Worm (Caenorhabditis elegans) whole organism, young adult: ENCODE results near the gene txt-14.

Experiments used
- C17E4.6 ChIP-seq: fragments of 200-800 bp; sonication (Bioruptor generic); IDR thresholded peaks from 2 replicates; pipeline ENCODE4 v1.3.6; 2022; ENCODE audit warnings: missing genetic modification reagents, missing genetic modification characterization, missing compliant biosample characterization
- F23B12.7 ChIP-seq: sonication (generic microtip); optimal IDR thresholded peaks from 2 replicates; lab custom pipeline; 2017; ENCODE audit warnings: missing genetic modification characterization, mild to moderate bottlenecking, missing compliant biosample characterization, antibody characterized with exemption, moderate library complexity; ENCODE audit not compliant: insufficient read depth
- F33H1.4 ChIP-seq: fragments of 200-800 bp; sonication (Bioruptor generic); IDR thresholded peaks from 2 replicates; pipeline ENCODE4 v1.3.6; 2022; ENCODE audit warnings: missing genetic modification reagents, missing genetic modification characterization, missing compliant biosample characterization
- K11D2.4 ChIP-seq: fragments of 200-800 bp; sonication (Bioruptor generic); IDR thresholded peaks from 2 replicates; pipeline ENCODE4 v1.3.6; 2022; ENCODE audit warnings: missing genetic modification reagents, missing genetic modification characterization, missing compliant biosample characterization
- K12H6.12 ChIP-seq: fragments of 200-800 bp; sonication (Bioruptor generic); optimal IDR thresholded peaks from 2 replicates; lab custom pipeline; 2018; ENCODE audit warnings: mild to moderate bottlenecking, missing genetic modification characterization, missing compliant biosample characterization
- T07F8.4 ChIP-seq: sonication (generic microtip); optimal IDR thresholded peaks from 2 replicates; lab custom pipeline; 2016; ENCODE audit warnings: mild to moderate bottlenecking, missing genetic modification characterization, moderate library complexity, missing compliant biosample characterization
- Y67H2A.10 ChIP-seq: fragments of 200-800 bp; sonication (Bioruptor generic); conservative IDR thresholded peaks from 2 replicates; pipeline ENCODE4 v1.3.6; 2022; ENCODE audit warnings: missing genetic modification reagents, missing genetic modification characterization, missing compliant biosample characterization
- aptf-2 ChIP-seq: fragments of 200-800 bp; sonication (Bioruptor generic); conservative IDR thresholded peaks from 2 replicates; pipeline ENCODE4 v1.3.6; 2022; ENCODE audit warnings: missing genetic modification reagents, missing genetic modification characterization, missing compliant biosample characterization
- attf-6 ChIP-seq: fragments of 200-800 bp; sonication (Bioruptor generic); IDR thresholded peaks from 2 replicates; pipeline ENCODE4 v1.3.6; 2022; ENCODE audit warnings: missing genetic modification reagents, missing genetic modification characterization, missing compliant biosample characterization
- cebp-2 ChIP-seq: fragments of 200-800 bp; sonication (Bioruptor generic); IDR thresholded peaks from 2 replicates; pipeline ENCODE4 v1.3.6; 2022; ENCODE audit warnings: missing genetic modification characterization, missing compliant biosample characterization
- ceh-91 ChIP-seq: fragments of 200-800 bp; sonication (Bioruptor generic); IDR thresholded peaks from 2 replicates; pipeline ENCODE4 v1.3.6; 2022; ENCODE audit warnings: missing genetic modification reagents, missing genetic modification characterization, missing compliant biosample characterization
- chd-7 ChIP-seq: sonication (generic microtip); optimal IDR thresholded peaks from 2 replicates; lab custom pipeline; 2016; ENCODE audit warnings: mild to moderate bottlenecking, missing genetic modification characterization, moderate library complexity, missing compliant biosample characterization
- efl-1 ChIP-seq: fragments of 150-350 bp; optimal IDR thresholded peaks from 2 replicates; lab custom pipeline; 2014; ENCODE audit warnings: missing biosample characterization, missing genetic modification reagents, missing genetic modification characterization
- ekl-4 ChIP-seq: fragments of 200-800 bp; sonication (Bioruptor generic); IDR thresholded peaks from 2 replicates; pipeline ENCODE4 v1.3.6; 2022; ENCODE audit warnings: missing genetic modification reagents, missing genetic modification characterization, missing compliant biosample characterization
- gei-17 ChIP-seq: fragments of 200-800 bp; sonication (Bioruptor generic); optimal IDR thresholded peaks from 2 replicates; lab custom pipeline; 2018; ENCODE audit warnings: mild to moderate bottlenecking, missing genetic modification characterization, missing compliant biosample characterization
- hmg-1.2 ChIP-seq: fragments of 200-800 bp; sonication (Bioruptor generic); IDR thresholded peaks from 2 replicates; pipeline ENCODE4 v1.3.6; 2022; ENCODE audit warnings: missing genetic modification reagents, missing genetic modification characterization, missing compliant biosample characterization
- hrde-1 ChIP-seq: sonication (generic microtip); optimal IDR thresholded peaks from 2 replicates; lab custom pipeline; 2016; ENCODE audit warnings: missing genetic modification characterization, mild to moderate bottlenecking, missing compliant biosample characterization, moderate library complexity, missing genotype, missing genetic modification reagents, borderline replicate concordance
- let-607 ChIP-seq, 2 experiments: fragments of 200-800 bp in 1 of 2; sonication (Bioruptor generic) in 1 of 2; sonication (generic microtip) in 1 of 2; optimal IDR thresholded peaks; 2 replicates each; lab custom pipeline; 2016 to 2018; ENCODE audit warnings: mild to moderate bottlenecking in 2 of 2, missing compliant biosample characterization in 2 of 2, missing genetic modification characterization in 2 of 2, moderate library complexity in 2 of 2, missing genotype in 1 of 2
- lin-54 ChIP-seq: fragments of 200-800 bp; sonication (Bioruptor generic); optimal IDR thresholded peaks from 2 replicates; lab custom pipeline; 2018; ENCODE audit warnings: mild to moderate bottlenecking, missing genetic modification characterization, missing compliant biosample characterization
- madf-6 ChIP-seq: fragments of 200-800 bp; sonication (Bioruptor generic); IDR thresholded peaks from 2 replicates; pipeline ENCODE4 v1.3.6; 2022; ENCODE audit warnings: missing genetic modification reagents, missing genetic modification characterization, missing compliant biosample characterization
- madf-8 ChIP-seq: fragments of 200-800 bp; sonication (Bioruptor generic); conservative IDR thresholded peaks from 2 replicates; pipeline ENCODE4 v1.3.6; 2022; ENCODE audit warnings: missing genetic modification reagents, missing genetic modification characterization, missing compliant biosample characterization
- mxl-1 ChIP-seq: sonication (generic microtip); optimal IDR thresholded peaks from 2 replicates; lab custom pipeline; 2016; ENCODE audit warnings: missing genetic modification characterization, missing compliant biosample characterization
- nhr-80 ChIP-seq: sonication (generic microtip); optimal IDR thresholded peaks from 2 replicates; lab custom pipeline; 2016; ENCODE audit warnings: missing genetic modification characterization, missing compliant biosample characterization
- rpc-1 ChIP-seq, 2 experiments: fragments of 150-350 bp in 1 of 2; sonication (generic microtip) in 1 of 2; optimal IDR thresholded peaks; 2 replicates each; lab custom pipeline; 2014 to 2018; ENCODE audit warnings: missing biosample characterization in 1 of 2, missing genetic modification characterization in 1 of 2, missing genetic modification reagents in 1 of 2, missing genotype in 1 of 2
- sdz-38 ChIP-seq: sonication (generic microtip); optimal IDR thresholded peaks from 2 replicates; lab custom pipeline; 2016; ENCODE audit warnings: missing genotype, missing genetic modification characterization, missing compliant biosample characterization
- snpc-1.3 ChIP-seq: sonication (generic microtip); optimal IDR thresholded peaks from 2 replicates; lab custom pipeline; 2017; ENCODE audit warnings: missing genetic modification characterization, mild to moderate bottlenecking, missing compliant biosample characterization, antibody characterized with exemption, moderate library complexity, missing genotype, missing genetic modification reagents; ENCODE audit not compliant: insufficient read depth
- snpc-4 ChIP-seq, 5 experiments: fragments of 150-350 bp in 1 of 5; sonication (generic microtip) in 4 of 5; optimal IDR thresholded peaks; 2 replicates each; lab custom pipeline; 2014 to 2018; ENCODE audit warnings: missing genetic modification characterization in 5 of 5, missing biosample characterization in 3 of 5, antibody characterized with exemption in 2 of 5, mild to moderate bottlenecking in 2 of 5, missing compliant biosample characterization in 2 of 5, missing genotype in 2 of 5, moderate library complexity in 2 of 5, missing genetic modification reagents in 1 of 5
- zfh-2 ChIP-seq: fragments of 200-800 bp; sonication (Bioruptor generic); conservative IDR thresholded peaks from 2 replicates; pipeline ENCODE4 v1.3.6; 2022; ENCODE audit warnings: missing genetic modification reagents, missing genetic modification characterization, missing compliant biosample characterization
- ztf-18 ChIP-seq: sonication (generic microtip); optimal IDR thresholded peaks from 2 replicates; lab custom pipeline; 2016; ENCODE audit warnings: missing genotype, mild to moderate bottlenecking, missing genetic modification characterization, missing compliant biosample characterization

Gene txt-14

DNA sequence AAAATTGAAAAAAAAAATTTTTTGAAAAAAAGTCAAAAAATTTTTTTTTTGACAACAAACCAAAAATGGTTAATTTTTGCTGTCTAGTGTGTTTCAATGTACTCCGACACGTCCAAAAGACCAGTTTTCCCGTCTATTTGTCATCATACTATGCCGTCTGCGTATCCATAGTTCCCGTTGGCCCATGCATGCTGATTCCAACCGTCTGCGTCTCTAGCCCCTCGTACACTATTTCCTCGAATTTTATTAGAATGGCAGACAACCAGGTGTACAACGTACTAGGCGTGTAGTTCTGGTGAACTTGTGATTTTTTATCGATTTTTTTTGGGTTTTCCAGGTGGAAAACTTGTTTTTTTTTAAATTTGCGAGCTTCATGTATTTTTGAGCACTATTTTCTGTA, 32.0 kb downstream of the txt-14 start (continued):
- TF ChIP-seq efl-1 (GFP tag; lab: Kevin White, UChicago) (no peak), ztf-18 (tag; lab: Kevin White, UChicago) (peak; percentile 42), gei-17 (no peak), hmg-1.2 (GFP tag; lab: Robert Waterston, UW) (peak; percentile 95), ekl-4 (GFP tag; lab: Robert Waterston, UW) (0 out of 2 replicates have a peak, but pooled peaks have one; percentile 14), attf-6 (GFP tag; lab: Robert Waterston, UW) (no peak), lin-54 (GFP tag; lab: Kevin White, UChicago) (no peak), let-607 (tag; optimal IDR thresholded peaks at IDR 0.05; lab: Kevin White, UChicago) (peak; percentile 66 to 73), Y67H2A.10 (GFP tag; lab: Robert Waterston, UW) (no peak)

ce11 chrV:18616287-18616686, 33.8 kb downstream of the txt-14 start, which contains the start of gene nhr-70:
TSS of gene nhr-70 (plus strand) at chrV:18616587.
- no peak for TF ChIP-seq rpc-1 (optimal IDR thresholded peaks at IDR 0.05; lab: Kevin White, UChicago)
- TF ChIP-seq rpc-1 (tag; optimal IDR thresholded peaks at IDR 0.05; lab: Kevin White, UChicago) = no peak
- TF ChIP-seq hrde-1 (tag; lab: Kevin White, UChicago) = no peak
- no peak for TF ChIP-seq madf-6 (GFP tag; lab: Robert Waterston, UW)
- TF ChIP-seq madf-8 (GFP tag; lab: Robert Waterston, UW) = no peak
- no peak for TF ChIP-seq sdz-38 (tag; lab: Kevin White, UChicago)
- TF ChIP-seq hmg-1.2 (GFP tag; lab: Robert Waterston, UW) = no peak
- TF ChIP-seq F33H1.4 (GFP tag; lab: Robert Waterston, UW) = no peak
- no peak for TF ChIP-seq snpc-4 (GFP tag; optimal IDR thresholded peaks at IDR 0.05; lab: Kevin White, UChicago)
- TF ChIP-seq snpc-4 (tag; optimal IDR thresholded peaks at IDR 0.05; lab: Kevin White, UChicago) = no peak
- no peak for TF ChIP-seq mxl-1 (tag; lab: Kevin White, UChicago)
- TF ChIP-seq F23B12.7 (tag; lab: Kevin White, UChicago) = no peak
- TF ChIP-seq aptf-2 = no peak
- TF ChIP-seq, all 124 proteins: peak for 0

DNA sequence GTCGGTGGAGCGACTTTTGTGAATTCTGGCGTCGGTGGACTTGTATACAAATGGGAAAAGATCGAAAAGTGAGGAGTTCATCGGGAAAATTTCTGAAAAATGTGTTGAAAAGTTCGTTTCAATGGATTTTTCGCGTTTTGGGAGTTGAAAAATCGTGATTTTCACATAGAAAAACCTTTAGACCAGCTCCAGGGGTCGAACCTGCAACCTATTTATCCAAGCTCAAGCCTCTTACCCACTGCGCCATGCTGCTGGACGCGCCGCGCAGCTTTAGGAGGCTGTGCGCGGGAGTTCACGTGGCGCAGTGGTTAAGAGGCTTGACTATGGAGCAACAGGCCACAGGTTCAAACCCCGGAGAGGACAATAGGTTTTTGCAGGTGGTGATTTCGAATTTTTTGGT, 40.0 kb downstream of the txt-14 start, which contains the start of gene Y69H2.1:
Y69H2.1 (minus strand) TSS at position 101 of the 400 bp plus-strand sequence.
- TF ChIP-seq zfh-2 (peak; percentile 48; the same call in 1 of the 2 replicates), K12H6.12 (tag; lab: Kevin White, UChicago) (peak; percentile 8), chd-7 (no peak)
- TF ChIP-seq, all 124 proteins: peak for 2

ce11 chrV:18626764-18627163, 44.3 kb downstream of the txt-14 start, which contains the start of gene Y69H2.15:
TSS of gene Y69H2.15 (minus strand) at chrV:18626864.
- no peak for TF ChIP-seq snpc-1.3 (tag; lab: Kevin White, UChicago)
- no peak for TF ChIP-seq cebp-2
- TF ChIP-seq gei-17 = no peak
- no peak for TF ChIP-seq K11D2.4 (GFP tag; lab: Robert Waterston, UW)
- TF ChIP-seq ceh-91 (GFP tag; lab: Robert Waterston, UW) = no peak
- no peak for TF ChIP-seq nhr-80 (tag; lab: Kevin White, UChicago)
- no peak for TF ChIP-seq C17E4.6 (GFP tag; lab: Robert Waterston, UW)
- no peak for TF ChIP-seq F23B12.7 (tag; lab: Kevin White, UChicago)
- TF ChIP-seq zfh-2 = no peak
- TF ChIP-seq, all 124 proteins: peak for 0

DNA sequence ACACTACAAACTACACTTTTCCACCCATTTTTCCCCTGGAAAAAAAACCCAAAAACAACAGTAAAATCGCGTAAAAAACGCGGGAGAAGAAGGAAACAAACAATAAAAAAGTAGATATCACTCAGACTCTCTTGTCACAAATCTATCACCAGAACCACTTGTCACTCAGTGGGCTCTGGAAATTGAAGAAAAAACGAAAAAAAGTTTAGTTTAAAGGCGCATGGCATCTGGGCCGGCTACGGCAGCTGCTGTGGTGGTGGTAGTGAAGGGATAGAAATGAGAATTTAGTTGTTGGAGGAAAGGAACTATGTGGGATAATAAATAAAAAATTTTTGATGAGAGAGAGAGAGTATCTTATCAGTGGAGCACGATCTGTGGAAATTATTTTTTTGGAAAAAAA, 45.0 kb downstream of the txt-14 start:
- TF ChIP-seq T07F8.4 (tag; lab: Kevin White, UChicago) = no peak
- TF ChIP-seq K12H6.12 (tag; lab: Kevin White, UChicago) = peak; percentile 21
